Worm (Caenorhabditis elegans) whole organism, early embryonic: ENCODE data around the gene npp-20.

Source experiments
- ama-1 ChIP-seq: fragments of 150-350 bp; optimal IDR thresholded peaks from 2 replicates; lab custom pipeline; 2014
- ceh-13 ChIP-seq: fragments of 200-800 bp; sonication (Bioruptor generic); optimal IDR thresholded peaks from 2 replicates; lab custom pipeline; 2018; ENCODE audit warnings: mild to moderate bottlenecking, missing genetic modification characterization, missing compliant biosample characterization
- flt-1 ChIP-seq: fragments of 200-800 bp; sonication (Bioruptor generic); IDR thresholded peaks from 2 replicates; pipeline ENCODE4 v1.3.6; 2022; ENCODE audit warnings: missing genetic modification characterization, missing compliant biosample characterization
- scrt-1 ChIP-seq: fragments of 200-800 bp; sonication (Bioruptor generic); IDR thresholded peaks from 2 replicates; pipeline ENCODE4 v1.3.6; 2022; ENCODE audit warnings: missing genetic modification characterization, missing compliant biosample characterization
- sea-1 ChIP-seq: fragments of 200-800 bp; sonication (Bioruptor generic); conservative IDR thresholded peaks from 2 replicates; pipeline ENCODE4 v1.3.6; 2022; ENCODE audit warnings: missing genetic modification characterization, missing compliant biosample characterization
- tbx-11 ChIP-seq: fragments of 200-800 bp; sonication (Bioruptor generic); IDR thresholded peaks from 2 replicates; pipeline ENCODE4 v1.3.6; 2022; ENCODE audit warnings: missing genetic modification characterization, missing compliant biosample characterization

ce11 chrIV:1470364-1470763, 25.5 kb downstream of the npp-20 start:
- no peak for TF ChIP-seq tbx-11 (GFP tag; lab: Robert Waterston, UW)
- TF ChIP-seq flt-1, result no peak
- no peak for TF ChIP-seq scrt-1
- TF ChIP-seq ama-1, result no peak
- no peak for TF ChIP-seq sea-1
- no peak for TF ChIP-seq ceh-13 (GFP tag; lab: Kevin White, UChicago)
